Fruit fly (Drosophila melanogaster) whole organism, embryonic: ENCODE data around the gene hiro.

ENCODE experiments used
- Awh ChIP-seq: fragments of 200-800 bp; sonication (Bioruptor generic); IDR thresholded peaks from 2 replicates; pipeline ENCODE4, ENCODE4 v1.3.6; 2022; ENCODE audit warnings: missing biosample characterization, missing genetic modification characterization
- BEAF-32 ChIP-seq: fragments of 200-800 bp; sonication (Bioruptor generic); optimal IDR thresholded peaks from 3 replicates; lab custom pipeline; 2017; ENCODE audit warnings: missing biosample characterization, missing genetic modification characterization, mild to moderate bottlenecking, moderate library complexity, missing genetic modification reagents
- CG10321 ChIP-seq: fragments of 200-800 bp; sonication (Bioruptor generic); IDR thresholded peaks from 2 replicates; pipeline ENCODE4 v1.3.6; 2022; ENCODE audit warnings: missing biosample characterization, missing genetic modification characterization
- CG11093 ChIP-seq: fragments of 200-800 bp; sonication (Bioruptor generic); IDR thresholded peaks from 3 replicates; pipeline ENCODE4 v1.3.6; 2022; ENCODE audit warnings: missing biosample characterization, missing genetic modification characterization
- CG11247 ChIP-seq: fragments of 200-800 bp; sonication (Bioruptor generic); IDR thresholded peaks from 2 replicates; pipeline ENCODE4 v1.3.6; 2022; ENCODE audit warnings: missing biosample characterization, missing genetic modification characterization
- CG11456 ChIP-seq: fragments of 200-800 bp; sonication (Bioruptor generic); IDR thresholded peaks from 3 replicates; pipeline ENCODE4 v1.3.6; 2022; ENCODE audit warnings: missing biosample characterization, missing genetic modification characterization
- CG12219 ChIP-seq: fragments of 200-800 bp; sonication (Bioruptor generic); optimal IDR thresholded peaks from 3 replicates; lab custom pipeline; 2018; ENCODE audit warnings: missing biosample characterization, mild to moderate bottlenecking, missing genetic modification characterization
- CG12769 ChIP-seq: fragments of 200-800 bp; sonication (Bioruptor generic); optimal IDR thresholded peaks from 2 replicates; lab custom pipeline; 2019; ENCODE audit warnings: missing biosample characterization, mild to moderate bottlenecking, missing genetic modification characterization, moderate library complexity
- CG13894 ChIP-seq: fragments of 200-800 bp; sonication (Bioruptor generic); optimal IDR thresholded peaks from 3 replicates; lab custom pipeline; 2018; ENCODE audit warnings: missing biosample characterization, mild to moderate bottlenecking, missing genetic modification characterization, moderate library complexity
- CG14710 ChIP-seq: fragments of 200-800 bp; sonication (Bioruptor generic); optimal IDR thresholded peaks from 3 replicates; lab custom pipeline; 2019; ENCODE audit warnings: missing biosample characterization, mild to moderate bottlenecking, missing genetic modification characterization, moderate library complexity
- CG15696 ChIP-seq: fragments of 200-800 bp; sonication (Bioruptor generic); optimal IDR thresholded peaks from 2 replicates; lab custom pipeline; 2019; ENCODE audit warnings: missing biosample characterization, mild to moderate bottlenecking, missing genetic modification characterization, moderate library complexity
- CG1647 ChIP-seq: fragments of 200-800 bp; sonication (Bioruptor generic); optimal IDR thresholded peaks from 3 replicates; lab custom pipeline; 2016; ENCODE audit warnings: missing biosample characterization, missing genetic modification characterization
- CG17912 ChIP-seq: fragments of 200-800 bp; sonication (Bioruptor generic); optimal IDR thresholded peaks from 2 replicates; lab custom pipeline; 2018; ENCODE audit warnings: missing biosample characterization, mild to moderate bottlenecking, missing genetic modification characterization
- CG1832 ChIP-seq: fragments of 200-800 bp; sonication (Bioruptor generic); optimal IDR thresholded peaks from 2 replicates; lab custom pipeline; 2017; ENCODE audit warnings: missing biosample characterization, mild to moderate bottlenecking, missing genetic modification characterization, inconsistent platforms
- CG2712 ChIP-seq: fragments of 200-800 bp; optimal IDR thresholded peaks from 3 replicates; lab custom pipeline; 2019; ENCODE audit warnings: missing biosample characterization, mild to moderate bottlenecking, missing genetic modification characterization, moderate library complexity
- CG3065 ChIP-seq: fragments of 200-800 bp; sonication (Bioruptor generic); optimal IDR thresholded peaks from 2 replicates; lab custom pipeline; 2016; ENCODE audit warnings: missing biosample characterization, missing genetic modification characterization
- CG34422 ChIP-seq: fragments of 200-800 bp; sonication (Bioruptor generic); IDR thresholded peaks from 3 replicates; pipeline ENCODE4 v1.3.6; 2022; ENCODE audit warnings: missing biosample characterization, missing genetic modification characterization
- CG6175 ChIP-seq: fragments of 200-800 bp; sonication (Bioruptor generic); IDR thresholded peaks from 3 replicates; pipeline ENCODE4 v1.3.6; 2022; ENCODE audit warnings: missing biosample characterization, missing genetic modification characterization
- CG7556 ChIP-seq: fragments of 200-800 bp; sonication (Bioruptor generic); optimal IDR thresholded peaks from 2 replicates; lab custom pipeline; 2017; ENCODE audit warnings: missing biosample characterization, mild to moderate bottlenecking, missing genetic modification characterization
- CG8359 ChIP-seq: fragments of 200-800 bp; sonication (Bioruptor generic); optimal IDR thresholded peaks from 2 replicates; lab custom pipeline; 2017; ENCODE audit warnings: missing biosample characterization, mild to moderate bottlenecking, missing genetic modification characterization, borderline replicate concordance
- CG8388 ChIP-seq: fragments of 200-800 bp; sonication (Bioruptor generic); optimal IDR thresholded peaks from 2 replicates; lab custom pipeline; 2019; ENCODE audit warnings: missing biosample characterization, mild to moderate bottlenecking, missing genetic modification characterization, moderate library complexity
- CG9609 ChIP-seq: fragments of 200-800 bp; sonication (Bioruptor generic); optimal IDR thresholded peaks from 3 replicates; lab custom pipeline; 2016; ENCODE audit warnings: missing biosample characterization, missing genetic modification characterization
- CG9817 ChIP-seq: fragments of 200-800 bp; sonication (Bioruptor generic); optimal IDR thresholded peaks from 2 replicates; lab custom pipeline; 2018; ENCODE audit warnings: missing biosample characterization, mild to moderate bottlenecking, missing genetic modification characterization, moderate library complexity
- Dref ChIP-seq: fragments of 200-800 bp; sonication (Bioruptor generic); IDR thresholded peaks from 2 replicates; pipeline ENCODE4 v1.3.6; 2022; ENCODE audit warnings: missing biosample characterization, missing genetic modification characterization
- Eip74EF ChIP-seq, 2 experiments: fragments of 200-800 bp in 1 of 2; fragments of >200 bp in 1 of 2; sonication (Bioruptor generic) in 1 of 2; optimal IDR thresholded peaks; 2 replicates each; lab custom pipeline; 2017 to 2019; ENCODE audit warnings: missing biosample characterization in 2 of 2, missing genetic modification characterization in 2 of 2, mild to moderate bottlenecking in 1 of 2, moderate library complexity in 1 of 2
- HLHmδ ChIP-seq: fragments of 200-800 bp; sonication (Bioruptor generic); optimal IDR thresholded peaks from 2 replicates; lab custom pipeline; 2018; ENCODE audit warnings: missing biosample characterization, mild to moderate bottlenecking, missing genetic modification characterization, moderate library complexity
- Hr39 ChIP-seq: fragments of >200 bp; optimal IDR thresholded peaks from 2 replicates; lab custom pipeline; 2017
- Hsf ChIP-seq: fragments of 200-800 bp; sonication (Bioruptor generic); optimal IDR thresholded peaks from 3 replicates; lab custom pipeline; 2016; ENCODE audit warnings: missing biosample characterization, missing genetic modification characterization
- MESR4 ChIP-seq: fragments of 200-800 bp; sonication (Bioruptor generic); optimal IDR thresholded peaks from 2 replicates; lab custom pipeline; 2018; ENCODE audit warnings: missing biosample characterization, mild to moderate bottlenecking, missing genetic modification characterization, moderate library complexity
- Myb ChIP-seq: fragments of 200-800 bp; sonication (Bioruptor generic); optimal IDR thresholded peaks from 2 replicates; lab custom pipeline; 2016; ENCODE audit warnings: missing biosample characterization, missing genetic modification characterization
- NC2α ChIP-seq: fragments of 200-800 bp; sonication (Bioruptor generic); optimal IDR thresholded peaks from 2 replicates; lab custom pipeline; 2016; ENCODE audit warnings: missing biosample characterization, missing genetic modification characterization
- NC2β ChIP-seq: fragments of 200-800 bp; sonication (Bioruptor generic); optimal IDR thresholded peaks from 2 replicates; lab custom pipeline; 2016; ENCODE audit warnings: missing biosample characterization, missing genetic modification characterization
- Nf-YB ChIP-seq: fragments of 200-800 bp; sonication (Bioruptor generic); optimal IDR thresholded peaks from 3 replicates; lab custom pipeline; 2019; ENCODE audit warnings: missing biosample characterization, mild to moderate bottlenecking, missing genetic modification characterization, moderate library complexity
- bigmax ChIP-seq: fragments of 200-800 bp; sonication (Bioruptor generic); optimal IDR thresholded peaks from 2 replicates; lab custom pipeline; 2018; ENCODE audit warnings: missing biosample characterization, mild to moderate bottlenecking, missing genetic modification characterization
- bowl ChIP-seq: fragments of 200-800 bp; sonication (Bioruptor generic); IDR thresholded peaks from 2 replicates; pipeline ENCODE4 v1.3.6; 2022; ENCODE audit warnings: missing biosample characterization, missing genetic modification characterization
- btn ChIP-seq: fragments of 200-800 bp; sonication (Bioruptor generic); optimal IDR thresholded peaks from 2 replicates; lab custom pipeline; 2016; ENCODE audit warnings: missing biosample characterization, missing genetic modification characterization
- croc ChIP-seq: fragments of 200-800 bp; sonication (Bioruptor generic); conservative IDR thresholded peaks from 3 replicates; pipeline ENCODE4 v1.3.6; 2022; ENCODE audit warnings: missing biosample characterization, missing genetic modification characterization
- crol ChIP-seq: fragments of 200-800 bp; sonication (Bioruptor generic); IDR thresholded peaks from 2 replicates; pipeline ENCODE4 v1.3.6; 2022; ENCODE audit warnings: missing biosample characterization, missing genetic modification characterization
- crp ChIP-seq, 2 experiments: fragments of 200-800 bp; sonication (Bioruptor generic); optimal IDR thresholded peaks; 2 replicates in 1 of 2; 3 replicates in 1 of 2; lab custom pipeline; 2017; ENCODE audit warnings: missing biosample characterization in 2 of 2, missing genetic modification characterization in 2 of 2, mild to moderate bottlenecking in 1 of 2, moderate library complexity in 1 of 2
- eve ChIP-seq, 2 experiments: fragments of >200 bp; optimal IDR thresholded peaks; 2 replicates each; lab custom pipeline; 2017; ENCODE audit warnings: missing biosample characterization in 2 of 2, missing genetic modification characterization in 2 of 2
- fd64A ChIP-seq: fragments of 200-800 bp; sonication (Bioruptor generic); optimal IDR thresholded peaks from 3 replicates; lab custom pipeline; 2018; ENCODE audit warnings: missing biosample characterization, mild to moderate bottlenecking, missing genetic modification characterization
- ham ChIP-seq: fragments of 200-800 bp; sonication (Bioruptor generic); IDR thresholded peaks from 2 replicates; pipeline ENCODE4 v1.3.6; 2022; ENCODE audit warnings: missing biosample characterization, missing genetic modification characterization
- jumu ChIP-seq: fragments of 200-800 bp; sonication (Bioruptor generic); optimal IDR thresholded peaks from 3 replicates; lab custom pipeline; 2016; ENCODE audit warnings: missing biosample characterization, missing genetic modification characterization
- klu ChIP-seq: fragments of 200-800 bp; sonication (Bioruptor generic); IDR thresholded peaks from 2 replicates; pipeline ENCODE4 v1.3.6; 2022; ENCODE audit warnings: missing biosample characterization, missing genetic modification characterization
- luna ChIP-seq: fragments of 200-800 bp; sonication (Bioruptor generic); optimal IDR thresholded peaks from 2 replicates; lab custom pipeline; 2016; ENCODE audit warnings: missing biosample characterization, missing genetic modification characterization
- pros ChIP-seq: fragments of 200-800 bp; sonication (Bioruptor generic); optimal IDR thresholded peaks from 3 replicates; lab custom pipeline; 2019; ENCODE audit warnings: missing biosample characterization, mild to moderate bottlenecking, missing genetic modification characterization, moderate library complexity
- pzg ChIP-seq: fragments of 200-800 bp; sonication (Bioruptor generic); optimal IDR thresholded peaks from 3 replicates; lab custom pipeline; 2018; ENCODE audit warnings: missing biosample characterization, mild to moderate bottlenecking, missing genetic modification characterization, moderate library complexity
- ranshi ChIP-seq: fragments of 200-800 bp; sonication (Bioruptor generic); IDR thresholded peaks from 2 replicates; pipeline ENCODE4 v1.3.6; 2022; ENCODE audit warnings: missing biosample characterization, missing genetic modification characterization
- ssp ChIP-seq: fragments of 200-800 bp; sonication (Bioruptor generic); IDR thresholded peaks from 2 replicates; pipeline ENCODE4 v1.3.6; 2022; ENCODE audit warnings: missing biosample characterization, missing genetic modification characterization
- vfl ChIP-seq: fragments of 200-800 bp; sonication (Bioruptor generic); optimal IDR thresholded peaks from 2 replicates; lab custom pipeline; 2016; ENCODE audit warnings: missing biosample characterization, missing genetic modification characterization
- wor ChIP-seq: fragments of 200-800 bp; sonication (Bioruptor generic); IDR thresholded peaks from 2 replicates; pipeline ENCODE4 v1.3.6; 2022; ENCODE audit warnings: missing biosample characterization, missing genetic modification characterization

Gene hiro

dm6 chr3L:680258-680657 lies 7.5 kb downstream of the hiro start, which contains the start of gene CG17129 (continued):
- TF ChIP-seq bigmax (no peak), luna (GFP tag; lab: Kevin White, UChicago) (peak; percentile 54), HLHmδ (GFP tag; lab: Kevin White, UChicago) (no peak), crp (GFP tag; optimal IDR thresholded peaks at IDR 0.05; lab: Kevin White, UChicago) (peak in 1 of 2 experiments; percentile 41), BEAF-32 (GFP tag; lab: Kevin White, UChicago) (peak; percentile 91), Dref (peak; percentile 48), wor (GFP tag; lab: Robert Waterston, UW) (peak; percentile 54; the same call in 1 of the 2 replicates), pzg (peak; percentile 66), MESR4 (GFP tag; lab: Kevin White, UChicago) (peak; percentile 21), klu (peak; percentile 76; the same call in 1 of the 2 replicates), CG9817 (tag; lab: Kevin White, UChicago) (peak; percentile 68), ham (no peak), CG11093 (peak; percentile 22; the same call in 1 of the 3 replicates), eve (GFP tag; optimal IDR thresholded peaks at IDR 0.05; lab: Kevin White, UChicago) (no peak), CG2712 (tag; lab: Kevin White, UChicago) (peak; percentile 86), CG6175 (0 out of 3 replicates have a peak, but pooled peaks have one; percentile 57), CG11456 (GFP tag; lab: Robert Waterston, UW) (peak; percentile 74), CG14710 (tag; lab: Kevin White, UChicago) (peak; percentile 87), CG8388 (GFP tag; lab: Kevin White, UChicago) (peak; percentile 68), CG13894 (tag; lab: Kevin White, UChicago) (peak; percentile 81), fd64A (GFP tag; lab: Kevin White, UChicago) (no peak), ssp (GFP tag; lab: Robert Waterston, UW) (peak; percentile 74), CG12219 (GFP tag; lab: Kevin White, UChicago) (peak; percentile 34), Nf-YB (GFP tag; lab: Kevin White, UChicago) (peak; percentile 31), CG12769 (tag; lab: Kevin White, UChicago) (peak; percentile 83), Hr39 (lab: Kevin White, UChicago) (no peak), vfl (GFP tag; lab: Kevin White, UChicago) (peak; percentile 38), NC2α (peak; percentile 38), jumu (peak; percentile 87), ranshi (peak; percentile 72), CG3065 (GFP tag; lab: Kevin White, UChicago) (peak; percentile 31), CG7556 (GFP tag; lab: Kevin White, UChicago) (peak; percentile 65), CG11247 (GFP tag; lab: Robert Waterston, UW) (peak; percentile 68), Hsf (GFP tag; lab: Kevin White, UChicago) (peak; percentile 71), Myb (GFP tag; lab: Kevin White, UChicago) (peak; percentile 64), crol (no peak), CG1832 (no peak), bowl (GFP tag; lab: Robert Waterston, UW) (peak; percentile 28; the same call in 1 of the 2 replicates), Awh (GFP tag; lab: Robert Waterston, UW) (peak; percentile 56; the same call in 1 of the 2 replicates), Eip74EF (GFP tag; optimal IDR thresholded peaks at IDR 0.05; lab: Kevin White, UChicago) (peak in 1 of 2 experiments; percentile 47), CG34422 (GFP tag; lab: Robert Waterston, UW) (peak; percentile 69; the same call in 2 of the 3 replicates), CG9609 (GFP tag; lab: Kevin White, UChicago) (peak; percentile 78), CG17912 (peak; percentile 2), CG1647 (GFP tag; lab: Kevin White, UChicago) (peak; percentile 77), CG15696 (peak; percentile 83), CG10321 (GFP tag; lab: Robert Waterston, UW) (no peak), btn (GFP tag; lab: Kevin White, UChicago) (peak; percentile 73), pros (GFP tag; lab: Kevin White, UChicago) (peak; percentile 45), croc (GFP tag; lab: Robert Waterston, UW) (peak; percentile 66), NC2β (GFP tag; lab: Kevin White, UChicago) (peak; percentile 79), CG8359 (no peak)
